Fruit fly (Drosophila melanogaster): ENCODE measurements around the gene CG7970.

The CG7970 gene

DNA sequence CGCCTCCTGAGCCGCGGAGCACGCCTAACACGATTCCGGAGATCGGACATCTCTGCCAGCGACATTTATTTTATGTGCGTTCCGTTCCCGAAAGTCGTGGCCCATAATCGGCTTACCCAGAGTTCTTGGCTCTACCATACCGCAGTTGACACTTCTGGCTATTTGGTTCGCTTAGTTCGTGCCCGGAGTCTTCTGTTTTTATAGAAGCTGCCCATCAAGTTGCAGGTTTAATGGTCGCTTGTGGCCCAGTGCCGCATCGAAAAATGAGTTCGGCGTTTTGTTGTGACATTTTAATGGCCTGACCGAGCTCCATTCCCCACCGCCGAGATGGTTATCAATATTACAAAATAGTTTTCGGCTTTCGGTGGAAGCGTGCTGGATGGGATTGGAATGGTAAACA is 23.7 kb downstream of the CG7970 start:
- no peak for TF ChIP-seq CG17801 (GFP tag; optimal IDR thresholded peaks at IDR 0.05; ENCODE audit: partially characterized antibody)

DNA sequence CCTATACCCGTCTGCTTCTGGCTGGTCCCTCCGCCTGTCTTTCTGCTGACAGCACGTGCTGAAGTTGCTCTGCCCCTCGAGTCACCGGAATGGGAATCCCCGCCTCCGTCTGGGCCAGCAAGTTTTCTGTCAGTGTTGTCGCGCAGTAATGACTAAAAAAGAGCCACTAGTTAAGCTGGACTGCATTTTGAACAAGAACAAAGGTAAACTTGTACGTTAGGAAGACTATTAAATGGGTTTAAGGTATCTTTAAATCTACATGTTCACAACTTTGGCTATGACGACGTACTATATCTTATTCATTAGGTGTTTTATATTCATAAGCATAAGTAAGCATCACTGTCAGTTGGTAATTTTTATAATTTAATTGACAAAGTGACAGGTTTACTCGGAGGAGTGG is 26.8 kb downstream of the CG7970 start:
- TF ChIP-seq CG17801 (GFP tag; optimal IDR thresholded peaks at IDR 0.05; ENCODE audit: partially characterized antibody): no peak

- no peak for TF ChIP-seq CG17801 (GFP tag; optimal IDR thresholded peaks at IDR 0.05; ENCODE audit: partially characterized antibody)
These were observed 30.5 kb downstream of the CG7970 start for dm6 chr3L:1683091-1683490.

dm6 chr3L:1688161-1688560 is 35.6 kb downstream of the CG7970 start:
- TF ChIP-seq CG17801 (GFP tag; optimal IDR thresholded peaks at IDR 0.05; ENCODE audit: partially characterized antibody): no peak

dm6 chr3L:1688569-1688968 is 36.0 kb downstream of the CG7970 start:
- no peak for TF ChIP-seq CG17801 (GFP tag; optimal IDR thresholded peaks at IDR 0.05; ENCODE audit: partially characterized antibody)

- TF ChIP-seq CG17801 (GFP tag; optimal IDR thresholded peaks at IDR 0.05; ENCODE audit: partially characterized antibody): no peak
These were observed 38.3 kb downstream of the CG7970 start for dm6 chr3L:1690727-1691413.

- no peak for TF ChIP-seq CG17801 (GFP tag; optimal IDR thresholded peaks at IDR 0.05; ENCODE audit: partially characterized antibody)
These were observed 39.7 kb downstream of the CG7970 start for dm6 chr3L:1692122-1692786.

dm6 chr3L:1692859-1693258 is 40.3 kb downstream of the CG7970 start:
- TF ChIP-seq CG17801 (GFP tag; optimal IDR thresholded peaks at IDR 0.05; ENCODE audit: partially characterized antibody): no peak

dm6 chr3L:1694317-1694716 is 41.8 kb downstream of the CG7970 start, which contains the start of gene CG12011:
Gene CG12011, plus strand, starts transcription at chr3L:1694617.
- TF ChIP-seq CG17801 (GFP tag; optimal IDR thresholded peaks at IDR 0.05; ENCODE audit: partially characterized antibody): no peak

- TF ChIP-seq CG17801 (GFP tag; optimal IDR thresholded peaks at IDR 0.05; ENCODE audit: partially characterized antibody): no peak
These were observed 49.9 kb downstream of the CG7970 start, which contains the start of gene CG13931 for dm6 chr3L:1702367-1702927. Gene CG13931, minus strand, starts transcription at chr3L:1702407.

Data from ovary, adult (tissue).